Worm (Caenorhabditis elegans) whole organism, late embryonic: ENCODE results near the gene F58F12.1.

Experiments used
- K09A11.1 ChIP-seq: sonication (generic microtip); optimal IDR thresholded peaks from 2 replicates; lab custom pipeline; 2017; ENCODE audit warnings: antibody characterized with exemption, mild to moderate bottlenecking, missing genetic modification characterization, missing compliant biosample characterization; ENCODE audit not compliant: insufficient read depth
- T23F11.4 ChIP-seq: fragments of 200-800 bp; sonication (Bioruptor generic); optimal IDR thresholded peaks from 2 replicates; lab custom pipeline; 2018; ENCODE audit warnings: mild to moderate bottlenecking, missing genetic modification characterization, missing compliant biosample characterization
- ceh-22 ChIP-seq: sonication (generic microtip); optimal IDR thresholded peaks from 2 replicates; lab custom pipeline; 2017; ENCODE audit warnings: missing biosample characterization, missing genetic modification characterization
- fkh-6 ChIP-seq: sonication (generic microtip); optimal IDR thresholded peaks from 2 replicates; lab custom pipeline; 2016; ENCODE audit warnings: missing genetic modification characterization, missing compliant biosample characterization
- hlh-15 ChIP-seq: sonication (generic microtip); optimal IDR thresholded peaks from 2 replicates; lab custom pipeline; 2016; ENCODE audit warnings: missing genetic modification characterization, missing compliant biosample characterization
- hlh-30 ChIP-seq: sonication (generic microtip); optimal IDR thresholded peaks from 2 replicates; lab custom pipeline; 2017; ENCODE audit warnings: antibody characterized with exemption, missing genetic modification characterization, missing compliant biosample characterization; ENCODE audit not compliant: insufficient read depth
- nfya-1 ChIP-seq: sonication (generic microtip); optimal IDR thresholded peaks from 2 replicates; lab custom pipeline; 2017; ENCODE audit warnings: missing genetic modification characterization, mild to moderate bottlenecking, missing compliant biosample characterization, antibody characterized with exemption, moderate library complexity
- pat-9 ChIP-seq: fragments of 200-800 bp; sonication (Bioruptor generic); optimal IDR thresholded peaks from 2 replicates; lab custom pipeline; 2018; ENCODE audit warnings: mild to moderate bottlenecking, missing genetic modification characterization, moderate library complexity, missing compliant biosample characterization
- pha-4 ChIP-seq: fragments of 150-350 bp; optimal IDR thresholded peaks from 2 replicates; lab custom pipeline; 2018; ENCODE audit warnings: missing biosample characterization, missing genetic modification reagents, missing genetic modification characterization
- rnt-1 ChIP-seq: sonication (generic microtip); optimal IDR thresholded peaks from 2 replicates; lab custom pipeline; 2016; ENCODE audit warnings: missing genetic modification characterization, missing compliant biosample characterization
- tbx-2 ChIP-seq: sonication (generic microtip); optimal IDR thresholded peaks from 2 replicates; lab custom pipeline; 2016; ENCODE audit warnings: missing genetic modification characterization, missing compliant biosample characterization

- TF ChIP-seq hlh-15: no peak
- no peak for TF ChIP-seq rnt-1 (tag; lab: Kevin White, UChicago)
- TF ChIP-seq tbx-2 (tag; lab: Kevin White, UChicago): no peak
- TF ChIP-seq nfya-1 (tag; lab: Kevin White, UChicago): no peak
- no peak for TF ChIP-seq ceh-22 (tag; lab: Kevin White, UChicago)
- TF ChIP-seq hlh-30 (tag; lab: Kevin White, UChicago): no peak
- no peak for TF ChIP-seq T23F11.4 (GFP tag; lab: Kevin White, UChicago)
- no peak for TF ChIP-seq fkh-6
- no peak for TF ChIP-seq pha-4 (tag; lab: Kevin White, UChicago)
- no peak for TF ChIP-seq K09A11.1 (tag; lab: Kevin White, UChicago)
- no peak for TF ChIP-seq pat-9 (tag; lab: Kevin White, UChicago)
Measured at ce11 chrII:6339948-6340347, 43.5 kb upstream of the F58F12.1 start, which contains the start of gene C32D5.7.
